Worm (Caenorhabditis elegans) whole organism, L2 larva: ENCODE results near the gene lgc-15.
A peak's percentile ranks its signal among the peaks of the same experiment; 100 is the strongest.

Source experiments
- C34F6.9 ChIP-seq: fragments of 150-350 bp; optimal IDR thresholded peaks from 2 replicates; lab custom pipeline; 2014; ENCODE audit warnings: missing biosample characterization, missing genetic modification characterization
- F13H6.1 ChIP-seq: sonication (generic microtip); optimal IDR thresholded peaks from 2 replicates; lab custom pipeline; 2016; ENCODE audit warnings: missing genetic modification characterization, missing compliant biosample characterization
- Y55F3AM.14 ChIP-seq: fragments of 200-800 bp; sonication (Bioruptor generic); optimal IDR thresholded peaks from 2 replicates; lab custom pipeline; 2018; ENCODE audit warnings: mild to moderate bottlenecking, missing genetic modification characterization, missing compliant biosample characterization
- ZK546.5 ChIP-seq: sonication (generic microtip); optimal IDR thresholded peaks from 2 replicates; lab custom pipeline; 2017; ENCODE audit warnings: missing biosample characterization, missing genetic modification characterization
- alr-1 ChIP-seq: fragments of 150-350 bp; optimal IDR thresholded peaks from 2 replicates; lab custom pipeline; 2014; ENCODE audit warnings: missing biosample characterization, missing genetic modification characterization
- ama-1 ChIP-seq: fragments of 150-350 bp; optimal IDR thresholded peaks from 2 replicates; lab custom pipeline; 2018; ENCODE audit warnings: inconsistent platforms
- ceh-16 ChIP-seq: fragments of 150-350 bp; optimal IDR thresholded peaks from 2 replicates; lab custom pipeline; 2014; ENCODE audit warnings: missing biosample characterization, missing genetic modification characterization
- ceh-82 ChIP-seq: fragments of 150-350 bp; optimal IDR thresholded peaks from 2 replicates; lab custom pipeline; 2014; ENCODE audit warnings: missing biosample characterization, missing genetic modification characterization
- crh-2 ChIP-seq: sonication (generic microtip); optimal IDR thresholded peaks from 2 replicates; lab custom pipeline; 2017; ENCODE audit warnings: missing biosample characterization, missing genetic modification characterization
- dmd-4 ChIP-seq: sonication (generic microtip); optimal IDR thresholded peaks from 2 replicates; lab custom pipeline; 2017; ENCODE audit warnings: missing biosample characterization, missing genetic modification characterization
- egl-27 ChIP-seq: sonication (generic microtip); optimal IDR thresholded peaks from 3 replicates; lab custom pipeline; 2017; ENCODE audit warnings: missing biosample characterization, missing genetic modification reagents, missing genetic modification characterization
- fos-1 ChIP-seq: fragments of 150-350 bp; optimal IDR thresholded peaks from 2 replicates; lab custom pipeline; 2014; ENCODE audit warnings: missing biosample characterization, missing genetic modification characterization
- gmeb-1 ChIP-seq: fragments of 150-350 bp; optimal IDR thresholded peaks from 2 replicates; lab custom pipeline; 2014; ENCODE audit warnings: missing biosample characterization, missing genetic modification characterization
- lin-11 ChIP-seq: fragments of 150-350 bp; sonication (generic microtip); optimal IDR thresholded peaks from 2 replicates; lab custom pipeline; 2014; ENCODE audit warnings: missing biosample characterization, missing genetic modification characterization, inconsistent platforms, mixed read lengths
- nhr-129 ChIP-seq: fragments of 150-350 bp; optimal IDR thresholded peaks from 2 replicates; lab custom pipeline; 2014; ENCODE audit warnings: missing biosample characterization, missing genetic modification characterization
- nhr-237 ChIP-seq: fragments of 150-350 bp; optimal IDR thresholded peaks from 2 replicates; lab custom pipeline; 2014; ENCODE audit warnings: missing biosample characterization, missing genetic modification characterization
- nhr-77 ChIP-seq: fragments of 150-350 bp; optimal IDR thresholded peaks from 2 replicates; lab custom pipeline; 2014; ENCODE audit warnings: missing biosample characterization, missing genetic modification characterization
- sem-4 ChIP-seq: fragments of 150-350 bp; optimal IDR thresholded peaks from 2 replicates; lab custom pipeline; 2014; ENCODE audit warnings: missing biosample characterization, missing genetic modification reagents, missing genetic modification characterization
- sma-3 ChIP-seq: sonication (generic microtip); optimal IDR thresholded peaks from 2 replicates; lab custom pipeline; 2016; ENCODE audit warnings: missing genetic modification reagents, missing genetic modification characterization, missing compliant biosample characterization
- sma-9 ChIP-seq, 2 experiments: fragments of 150-350 bp in 1 of 2; sonication (generic microtip) in 1 of 2; optimal IDR thresholded peaks; 2 replicates each; lab custom pipeline; 2014 to 2016; ENCODE audit warnings: missing genetic modification characterization in 2 of 2, mild to moderate bottlenecking in 1 of 2, missing biosample characterization in 1 of 2, missing compliant biosample characterization in 1 of 2, missing genetic modification reagents in 1 of 2, moderate library complexity in 1 of 2
- snpc-4 ChIP-seq: fragments of 150-350 bp; optimal IDR thresholded peaks from 2 replicates; lab custom pipeline; 2014; ENCODE audit warnings: missing biosample characterization, missing genetic modification characterization
- unc-55 ChIP-seq: fragments of 150-350 bp; sonication (generic microtip); optimal IDR thresholded peaks from 3 replicates; lab custom pipeline; 2014; ENCODE audit warnings: missing biosample characterization, missing genetic modification reagents, missing genetic modification characterization
- unc-62 ChIP-seq: fragments of 150-350 bp; optimal IDR thresholded peaks from 2 replicates; lab custom pipeline; 2014; ENCODE audit warnings: missing biosample characterization, missing genetic modification reagents, missing genetic modification characterization
- ztf-1 ChIP-seq: fragments of 200-800 bp; sonication (Bioruptor generic); conservative IDR thresholded peaks from 2 replicates; pipeline ENCODE4 v1.3.6; 2022; ENCODE audit warnings: missing genetic modification characterization, missing compliant biosample characterization
- ztf-11 ChIP-seq: sonication (generic microtip); optimal IDR thresholded peaks from 2 replicates; lab custom pipeline; 2017; ENCODE audit warnings: missing biosample characterization, missing genetic modification characterization

Gene lgc-15

DNA sequence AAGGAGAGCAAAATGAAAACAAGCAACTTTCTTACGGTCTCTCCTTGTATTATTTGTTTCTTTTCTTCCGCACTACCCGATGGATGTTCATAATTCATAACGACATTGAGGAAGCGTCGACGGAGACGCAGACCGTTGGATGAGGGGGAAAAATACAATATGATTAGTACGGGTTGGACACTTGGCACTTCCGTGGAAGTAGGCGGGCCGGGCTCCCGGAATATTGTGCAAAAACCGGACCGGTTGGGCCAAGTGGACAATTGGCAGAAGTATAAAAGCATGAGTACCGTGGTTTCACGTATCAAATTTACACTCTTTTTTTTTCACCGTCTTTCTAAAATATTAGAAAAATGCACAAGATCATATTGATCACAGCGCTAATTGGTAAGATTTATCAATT is 28.4 kb downstream of the lgc-15 start, which contains the start of gene M153.3:
Gene M153.3, plus strand, starts transcription at position 301 of the 400 bp plus-strand sequence.
- TF ChIP-seq fos-1 (no peak), nhr-237 (tag; lab: Kevin White, UChicago) (no peak), ama-1 (lab: Kevin White, UChicago) (no peak), nhr-77 (tag; lab: Kevin White, UChicago) (no peak), unc-62 (no peak), sem-4 (tag; lab: Kevin White, UChicago) (no peak), snpc-4 (no peak), alr-1 (tag; lab: Kevin White, UChicago) (no peak), sma-3 (GFP tag; lab: Kevin White, UChicago) (no peak), egl-27 (tag; lab: Kevin White, UChicago) (no peak)

DNA sequence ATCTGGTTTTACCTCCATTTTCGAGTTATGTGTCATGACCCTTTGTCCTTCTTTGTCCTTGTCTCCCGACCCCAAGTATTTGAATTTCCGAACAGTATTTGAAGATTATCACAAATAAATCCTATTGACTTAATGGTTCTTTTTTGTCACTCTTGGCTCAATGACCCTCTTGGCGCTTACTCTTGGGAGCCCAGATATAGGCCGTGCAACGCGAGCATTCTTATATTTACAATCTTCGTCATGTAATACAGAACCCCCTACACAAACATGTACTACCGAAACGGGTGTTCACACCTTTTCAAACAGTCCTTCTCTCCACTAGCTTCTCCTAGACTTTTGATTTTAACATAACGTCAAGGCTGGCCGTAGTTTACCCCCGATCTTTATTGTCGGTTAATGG is 29.6 kb downstream of the lgc-15 start, which contains the start of gene M153.5:
Gene M153.5, plus strand, starts transcription at position 301 of the 400 bp plus-strand sequence.
- no peak for TF ChIP-seq ztf-11 (tag; lab: Kevin White, UChicago)
- no peak for TF ChIP-seq ZK546.5 (tag; lab: Kevin White, UChicago)
- no peak for TF ChIP-seq nhr-129
- no peak for TF ChIP-seq sma-3 (GFP tag; lab: Kevin White, UChicago)
- no peak for TF ChIP-seq ceh-16 (tag; lab: Kevin White, UChicago)
- no peak for TF ChIP-seq dmd-4 (tag; lab: Kevin White, UChicago)
- TF ChIP-seq ama-1 (lab: Kevin White, UChicago): no peak
- no peak for TF ChIP-seq Y55F3AM.14 (GFP tag; lab: Kevin White, UChicago)
- no peak for TF ChIP-seq C34F6.9 (tag; lab: Kevin White, UChicago)
- no peak for TF ChIP-seq ceh-82 (tag; lab: Kevin White, UChicago)

DNA sequence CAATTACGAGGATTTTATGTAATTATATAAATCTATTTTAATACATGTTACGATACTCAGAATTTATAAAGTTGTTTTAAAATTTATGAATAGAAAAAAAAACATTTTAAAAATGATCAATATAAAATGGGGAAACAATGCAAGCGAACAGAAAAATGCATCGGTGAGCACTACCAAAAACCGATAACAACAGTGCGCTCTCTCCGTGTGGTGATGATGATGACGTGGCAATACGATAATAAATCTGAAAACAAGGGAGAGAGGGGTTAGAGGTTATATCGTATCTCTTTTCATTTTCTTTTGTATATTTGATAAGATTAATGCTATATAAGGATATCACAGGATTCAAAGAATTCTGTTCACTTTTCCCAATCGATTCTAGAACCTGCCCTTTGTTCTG is 31.8 kb downstream of the lgc-15 start:
- TF ChIP-seq crh-2 (peak; percentile 87), egl-27 (tag; lab: Kevin White, UChicago) (no peak), fos-1 (peak; percentile 7)

DNA sequence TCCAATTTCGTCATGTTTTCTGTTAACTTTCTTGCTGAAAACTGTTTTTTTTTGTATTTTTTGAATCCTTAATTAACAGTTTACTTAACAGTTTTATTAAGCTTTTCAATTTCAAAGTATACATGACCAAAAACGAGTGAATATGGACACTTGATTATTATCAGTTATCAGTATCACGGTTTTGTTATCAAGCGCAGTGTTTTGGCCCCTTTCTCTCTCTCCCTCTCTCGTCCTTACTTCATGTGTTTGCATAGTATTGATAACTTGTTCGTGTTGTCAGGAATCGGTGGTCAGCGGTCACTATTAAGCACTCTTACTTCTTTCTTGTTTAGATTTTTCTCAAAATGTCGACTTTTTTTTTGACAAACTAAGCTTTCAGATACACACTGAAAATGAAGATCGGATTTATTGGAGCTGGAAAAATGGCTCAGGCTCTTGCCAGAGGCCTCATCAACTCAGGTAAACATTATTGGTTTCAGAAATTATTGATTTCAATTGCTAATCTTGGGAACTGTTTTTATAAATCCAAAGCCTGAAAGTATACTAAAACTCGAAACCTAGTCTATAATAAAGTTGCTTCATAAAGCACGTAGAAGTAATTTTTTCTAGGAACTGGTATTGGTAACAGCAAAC is 32.4 kb downstream of the lgc-15 start, which contains the start of gene pycr-1:
Gene pycr-1, plus strand, starts transcription at position 380 of the 633 bp plus-strand sequence.
- TF ChIP-seq sma-9 (GFP tag; optimal IDR thresholded peaks at IDR 0.05; lab: Kevin White, UChicago): peak; percentile 54
- no peak for TF ChIP-seq sma-9 (tag; optimal IDR thresholded peaks at IDR 0.05; lab: Kevin White, UChicago)
- no peak for TF ChIP-seq ama-1 (lab: Kevin White, UChicago)
- TF ChIP-seq fos-1: peak; percentile 52
- peak; percentile 3 for TF ChIP-seq F13H6.1 (tag; lab: Kevin White, UChicago)
- TF ChIP-seq gmeb-1 (tag; lab: Kevin White, UChicago): peak; percentile 19
- no peak for TF ChIP-seq ztf-1 (GFP tag; lab: Robert Waterston, UW)
- TF ChIP-seq, all 48 proteins: peak for 4

DNA sequence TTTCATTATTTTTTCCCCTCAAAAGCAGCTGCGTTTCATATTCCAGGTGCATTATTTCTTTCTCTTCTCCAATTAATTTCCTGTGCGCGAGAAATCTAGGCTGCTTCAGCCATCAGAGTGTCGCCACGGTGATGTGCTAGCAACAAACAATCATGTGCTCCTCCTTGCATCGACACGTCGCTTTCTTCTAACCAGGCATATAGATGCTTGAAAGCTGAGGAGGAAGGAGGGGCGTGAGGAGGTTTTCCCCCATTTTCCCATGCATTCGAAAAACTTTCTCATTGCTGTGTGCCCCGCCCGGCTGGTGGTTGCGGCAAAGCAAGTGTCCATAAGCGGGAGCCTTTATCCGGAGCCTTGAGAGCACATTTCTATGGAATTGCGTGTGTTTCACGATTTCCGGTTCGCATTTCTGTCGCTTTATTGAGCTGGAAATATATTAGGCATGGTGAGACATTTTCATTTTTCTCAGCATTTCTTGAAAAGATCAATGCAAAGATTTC is 35.6 kb downstream of the lgc-15 start, which contains the start of gene znf-474:
Gene znf-474, plus strand, starts transcription at position 287 of the 500 bp plus-strand sequence.
- TF ChIP-seq sma-9 (GFP tag; optimal IDR thresholded peaks at IDR 0.05; lab: Kevin White, UChicago) (no peak), sma-9 (tag; optimal IDR thresholded peaks at IDR 0.05; lab: Kevin White, UChicago) (no peak), lin-11 (tag; lab: Kevin White, UChicago) (peak; percentile 15)

ce11 chrX:12154055-12154898 is 40.2 kb downstream of the lgc-15 start, which contains the start of gene mfsd-11:
mfsd-11 (minus strand) TSS chrX:12154105.
- peak; percentile 36 for TF ChIP-seq fos-1
- TF ChIP-seq ceh-16 (tag; lab: Kevin White, UChicago): peak; percentile 81
- TF ChIP-seq crh-2: no peak
- TF ChIP-seq egl-27 (tag; lab: Kevin White, UChicago): no peak

DNA sequence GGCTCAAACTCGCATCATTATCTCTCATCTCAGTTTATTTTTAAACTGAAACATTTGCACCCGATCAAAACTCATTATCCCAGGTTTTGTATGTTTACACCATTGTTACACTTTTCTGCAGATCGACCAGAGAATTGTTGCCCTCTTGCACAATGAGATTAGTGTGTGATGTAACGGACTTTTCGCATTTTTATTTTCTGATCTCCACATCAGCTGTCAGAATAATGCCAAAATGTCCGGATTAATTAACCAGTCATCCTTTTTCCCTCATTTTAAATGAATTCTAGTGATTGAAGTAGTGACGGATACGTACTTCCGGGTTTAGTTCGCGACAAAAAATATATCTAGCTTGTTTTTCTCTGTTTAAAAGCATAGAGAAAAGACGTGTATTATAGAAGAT is 44.5 kb downstream of the lgc-15 start:
- TF ChIP-seq sma-9 (GFP tag; optimal IDR thresholded peaks at IDR 0.05; lab: Kevin White, UChicago) (peak; percentile 4), sma-9 (tag; optimal IDR thresholded peaks at IDR 0.05; lab: Kevin White, UChicago) (no peak), unc-55 (GFP tag; lab: Kevin White, UChicago) (peak; percentile 5), sma-3 (GFP tag; lab: Kevin White, UChicago) (no peak), sem-4 (tag; lab: Kevin White, UChicago) (peak; percentile 4)
